Worm (Caenorhabditis elegans) whole organism, L4 larva: ENCODE results near the gene F21H12.3.

ENCODE experiments used
- F49E8.2 ChIP-seq: sonication (generic microtip); optimal IDR thresholded peaks from 2 replicates; lab custom pipeline; 2016; ENCODE audit warnings: missing compliant biosample characterization, mild to moderate bottlenecking, missing genetic modification characterization, borderline replicate concordance
- T20F7.1 ChIP-seq: fragments of 200-800 bp; sonication (Bioruptor generic); optimal IDR thresholded peaks from 2 replicates; lab custom pipeline; 2018; ENCODE audit warnings: mild to moderate bottlenecking, missing genetic modification characterization, missing compliant biosample characterization
- Y48G9A.11 ChIP-seq: fragments of 200-800 bp; sonication (Bioruptor generic); IDR thresholded peaks from 2 replicates; pipeline ENCODE4 v1.3.6; 2022; ENCODE audit warnings: missing genetic modification reagents, missing genetic modification characterization, missing compliant biosample characterization
- Y5F2A.4 ChIP-seq: fragments of 200-800 bp; sonication (Bioruptor generic); optimal IDR thresholded peaks from 2 replicates; lab custom pipeline; 2018; ENCODE audit warnings: mild to moderate bottlenecking, missing genetic modification characterization, missing compliant biosample characterization
- Y75B8A.6 ChIP-seq: fragments of 200-800 bp; sonication (Bioruptor generic); IDR thresholded peaks from 2 replicates; pipeline ENCODE4 v1.3.6; 2022; ENCODE audit warnings: missing genetic modification reagents, missing genetic modification characterization, missing compliant biosample characterization
- ZK337.2 ChIP-seq: fragments of 200-800 bp; sonication (Bioruptor generic); IDR thresholded peaks from 2 replicates; pipeline ENCODE4 v1.3.6; 2022; ENCODE audit warnings: missing genetic modification reagents, missing genetic modification characterization, missing compliant biosample characterization
- ZK546.5 ChIP-seq, 2 experiments: sonication (generic microtip); optimal IDR thresholded peaks; 2 replicates each; lab custom pipeline; 2017; ENCODE audit warnings: missing biosample characterization in 2 of 2, missing genetic modification characterization in 2 of 2
- aly-2 ChIP-seq: sonication (generic microtip); optimal IDR thresholded peaks from 2 replicates; lab custom pipeline; 2018; ENCODE audit warnings: missing biosample characterization, missing genetic modification characterization
- ama-1 ChIP-seq: fragments of 150-350 bp; optimal IDR thresholded peaks from 2 replicates; lab custom pipeline; 2014; ENCODE audit warnings: inconsistent platforms, mixed read lengths
- arid-1 ChIP-seq: fragments of 200-800 bp; sonication (Bioruptor generic); conservative IDR thresholded peaks from 2 replicates; pipeline ENCODE4 v1.3.6; 2022; ENCODE audit warnings: missing genetic modification reagents, missing genetic modification characterization, missing compliant biosample characterization
- ceh-28 ChIP-seq: fragments of 150-350 bp; optimal IDR thresholded peaks from 2 replicates; lab custom pipeline; 2014; ENCODE audit warnings: missing biosample characterization, missing genetic modification reagents, missing genetic modification characterization
- ceh-44 ChIP-seq: fragments of 200-800 bp; sonication (Bioruptor generic); IDR thresholded peaks from 2 replicates; pipeline ENCODE4 v1.3.6; 2022; ENCODE audit warnings: missing genetic modification reagents, missing genetic modification characterization, missing compliant biosample characterization
- ceh-62 ChIP-seq: sonication (generic microtip); optimal IDR thresholded peaks from 2 replicates; lab custom pipeline; 2017; ENCODE audit warnings: missing biosample characterization, missing genetic modification characterization
- ceh-82 ChIP-seq: sonication (generic microtip); optimal IDR thresholded peaks from 2 replicates; lab custom pipeline; 2017; ENCODE audit warnings: missing biosample characterization, missing genetic modification characterization
- cey-2 ChIP-seq: sonication (generic microtip); optimal IDR thresholded peaks from 3 replicates; lab custom pipeline; 2017; ENCODE audit warnings: missing genetic modification characterization, mild to moderate bottlenecking, missing compliant biosample characterization, antibody characterized with exemption, borderline replicate concordance; ENCODE audit not compliant: insufficient read depth
- daf-16 ChIP-seq, 3 experiments: sonication (generic microtip); optimal IDR thresholded peaks; 2 replicates each; lab custom pipeline; 2016 to 2017; ENCODE audit warnings: missing genetic modification characterization in 3 of 3, missing genetic modification reagents in 3 of 3, mild to moderate bottlenecking in 2 of 3, missing compliant biosample characterization in 2 of 3, missing biosample characterization in 1 of 3, moderate library complexity in 1 of 3
- daf-8 ChIP-seq: fragments of 200-800 bp; sonication (Bioruptor generic); IDR thresholded peaks from 2 replicates; pipeline ENCODE4 v1.3.6; 2022; ENCODE audit warnings: missing genetic modification characterization, missing compliant biosample characterization
- dve-1 ChIP-seq: sonication (generic microtip); optimal IDR thresholded peaks from 2 replicates; lab custom pipeline; 2017; ENCODE audit warnings: antibody characterized with exemption, mild to moderate bottlenecking, missing genetic modification characterization, missing compliant biosample characterization; ENCODE audit not compliant: insufficient read depth
- egl-43 ChIP-seq: fragments of 200-800 bp; sonication (Bioruptor generic); IDR thresholded peaks from 2 replicates; pipeline ENCODE4 v1.3.6; 2022; ENCODE audit warnings: missing genetic modification reagents, missing genetic modification characterization, missing compliant biosample characterization
- hif-1 ChIP-seq, 2 experiments: sonication (generic microtip); optimal IDR thresholded peaks; 2 replicates each; lab custom pipeline; 2016 to 2017; ENCODE audit warnings: missing compliant biosample characterization in 2 of 2, missing genetic modification characterization in 2 of 2, missing genetic modification reagents in 2 of 2, missing genotype in 2 of 2, mild to moderate bottlenecking in 1 of 2
- hlh-11 ChIP-seq: fragments of 200-800 bp; sonication (Bioruptor generic); optimal IDR thresholded peaks from 2 replicates; lab custom pipeline; 2018; ENCODE audit warnings: mild to moderate bottlenecking, missing genetic modification characterization, missing compliant biosample characterization
- hlh-30 ChIP-seq: sonication (generic microtip); optimal IDR thresholded peaks from 2 replicates; lab custom pipeline; 2017; ENCODE audit warnings: antibody characterized with exemption, mild to moderate bottlenecking, missing genetic modification characterization, missing compliant biosample characterization; ENCODE audit not compliant: insufficient read depth
- hmg-1.1 ChIP-seq: fragments of 200-800 bp; sonication (Bioruptor generic); IDR thresholded peaks from 2 replicates; pipeline ENCODE4 v1.3.6; 2022; ENCODE audit warnings: missing genetic modification reagents, missing genetic modification characterization, missing compliant biosample characterization
- lin-1 ChIP-seq: fragments of 200-800 bp; sonication (Bioruptor generic); IDR thresholded peaks from 2 replicates; pipeline ENCODE4 v1.3.6; 2022; ENCODE audit warnings: missing genetic modification reagents, missing genetic modification characterization, missing compliant biosample characterization
- lin-15B ChIP-seq: fragments of 150-350 bp; sonication (generic microtip); optimal IDR thresholded peaks from 3 replicates; lab custom pipeline; 2014; ENCODE audit warnings: missing biosample characterization, missing genetic modification characterization
- lin-29 ChIP-seq: fragments of 200-800 bp; sonication (Bioruptor generic); IDR thresholded peaks from 2 replicates; pipeline ENCODE4 v1.3.6; 2022; ENCODE audit warnings: missing genetic modification reagents, missing genetic modification characterization, missing compliant biosample characterization
- lir-3 ChIP-seq: sonication (generic microtip); optimal IDR thresholded peaks from 2 replicates; lab custom pipeline; 2016; ENCODE audit warnings: mild to moderate bottlenecking, missing genetic modification characterization, missing compliant biosample characterization
- lsy-2 ChIP-seq, 2 experiments: fragments of 150-350 bp in 1 of 2; sonication (generic microtip) in 1 of 2; optimal IDR thresholded peaks; 2 replicates each; lab custom pipeline; 2014 to 2017; ENCODE audit warnings: missing biosample characterization in 2 of 2, missing genetic modification characterization in 2 of 2
- madf-9 ChIP-seq: fragments of 200-800 bp; sonication (Bioruptor generic); conservative IDR thresholded peaks from 2 replicates; pipeline ENCODE4 v1.3.6; 2022; ENCODE audit warnings: missing genetic modification reagents, missing genetic modification characterization, missing compliant biosample characterization
- mdl-1 ChIP-seq, 2 experiments: fragments of 150-350 bp in 1 of 2; sonication (generic microtip) in 1 of 2; optimal IDR thresholded peaks; 2 replicates each; lab custom pipeline; 2014 to 2017; ENCODE audit warnings: missing biosample characterization in 2 of 2, missing genetic modification characterization in 2 of 2
- mes-2 ChIP-seq: sonication (generic microtip); optimal IDR thresholded peaks from 2 replicates; lab custom pipeline; 2016; ENCODE audit warnings: missing genotype, mild to moderate bottlenecking, missing genetic modification characterization, missing compliant biosample characterization; ENCODE audit not compliant: poor library complexity, severe bottlenecking
- nhr-10 ChIP-seq: fragments of 150-350 bp; optimal IDR thresholded peaks from 2 replicates; lab custom pipeline; 2014; ENCODE audit warnings: missing biosample characterization, missing genetic modification characterization
- nhr-111 ChIP-seq: fragments of 200-800 bp; sonication (Bioruptor generic); optimal IDR thresholded peaks from 2 replicates; lab custom pipeline; 2018; ENCODE audit warnings: mild to moderate bottlenecking, missing genetic modification characterization, missing compliant biosample characterization
- nhr-25 ChIP-seq: sonication (generic microtip); optimal IDR thresholded peaks from 2 replicates; lab custom pipeline; 2017; ENCODE audit warnings: missing genetic modification characterization, mild to moderate bottlenecking, missing compliant biosample characterization, antibody characterized with exemption, moderate library complexity, borderline replicate concordance; ENCODE audit not compliant: insufficient read depth
- nhr-41 ChIP-seq: fragments of 200-800 bp; sonication (Bioruptor generic); IDR thresholded peaks from 2 replicates; pipeline ENCODE4 v1.3.6; 2022; ENCODE audit warnings: missing genetic modification reagents, missing genetic modification characterization, missing compliant biosample characterization
- nhr-42 ChIP-seq: fragments of 200-800 bp; sonication (Bioruptor generic); IDR thresholded peaks from 2 replicates; pipeline ENCODE4 v1.3.6; 2022; ENCODE audit warnings: missing genetic modification characterization, missing compliant biosample characterization
- nhr-77 ChIP-seq: fragments of 150-350 bp; optimal IDR thresholded peaks from 2 replicates; lab custom pipeline; 2014; ENCODE audit warnings: missing biosample characterization, missing genetic modification characterization
- pqm-1 ChIP-seq: sonication (generic microtip); optimal IDR thresholded peaks from 2 replicates; lab custom pipeline; 2017; ENCODE audit warnings: missing biosample characterization, missing genetic modification characterization
- rbr-2 ChIP-seq: sonication (generic microtip); optimal IDR thresholded peaks from 2 replicates; lab custom pipeline; 2016; ENCODE audit warnings: missing genotype, missing genetic modification characterization, missing compliant biosample characterization
- sdz-12 ChIP-seq: fragments of 200-800 bp; sonication (Bioruptor generic); optimal IDR thresholded peaks from 2 replicates; lab custom pipeline; 2018; ENCODE audit warnings: mild to moderate bottlenecking, missing genetic modification characterization, missing compliant biosample characterization
- set-16 ChIP-seq: fragments of 200-800 bp; sonication (Bioruptor generic); IDR thresholded peaks from 2 replicates; pipeline ENCODE4 v1.3.6; 2022; ENCODE audit warnings: missing genetic modification reagents, missing genetic modification characterization, missing compliant biosample characterization
- spr-1 ChIP-seq: sonication (generic microtip); optimal IDR thresholded peaks from 2 replicates; lab custom pipeline; 2016; ENCODE audit warnings: mild to moderate bottlenecking, missing genetic modification characterization, missing compliant biosample characterization
- unc-39 ChIP-seq: sonication (generic microtip); optimal IDR thresholded peaks from 2 replicates; lab custom pipeline; 2017; ENCODE audit warnings: missing biosample characterization, missing genetic modification characterization
- unc-62 ChIP-seq, 3 experiments: fragments of 150-350 bp in 1 of 3; sonication (generic microtip); optimal IDR thresholded peaks in 2 of 3; peaks in 1 of 3; 1 replicate in 1 of 3; 2 replicates in 2 of 3; lab custom pipeline; 2014 to 2017; ENCODE audit warnings: missing biosample characterization in 3 of 3, missing genetic modification characterization in 3 of 3, missing genetic modification reagents in 3 of 3, missing genotype in 1 of 3
- vab-7 ChIP-seq: fragments of 200-800 bp; sonication (Bioruptor generic); IDR thresholded peaks from 2 replicates; pipeline ENCODE4 v1.3.6; 2022; ENCODE audit warnings: missing genetic modification reagents, missing genetic modification characterization, missing compliant biosample characterization
- zip-2 ChIP-seq: fragments of 150-350 bp; optimal IDR thresholded peaks from 2 replicates; lab custom pipeline; 2014; ENCODE audit warnings: missing biosample characterization, missing genetic modification characterization
- ztf-11 ChIP-seq: fragments of 150-350 bp; optimal IDR thresholded peaks from 2 replicates; lab custom pipeline; 2014; ENCODE audit warnings: missing biosample characterization, missing genetic modification characterization
- ztf-7 ChIP-seq: fragments of 150-350 bp; optimal IDR thresholded peaks from 2 replicates; lab custom pipeline; 2014; ENCODE audit warnings: missing biosample characterization, missing genetic modification characterization

The F21H12.3 gene

DNA sequence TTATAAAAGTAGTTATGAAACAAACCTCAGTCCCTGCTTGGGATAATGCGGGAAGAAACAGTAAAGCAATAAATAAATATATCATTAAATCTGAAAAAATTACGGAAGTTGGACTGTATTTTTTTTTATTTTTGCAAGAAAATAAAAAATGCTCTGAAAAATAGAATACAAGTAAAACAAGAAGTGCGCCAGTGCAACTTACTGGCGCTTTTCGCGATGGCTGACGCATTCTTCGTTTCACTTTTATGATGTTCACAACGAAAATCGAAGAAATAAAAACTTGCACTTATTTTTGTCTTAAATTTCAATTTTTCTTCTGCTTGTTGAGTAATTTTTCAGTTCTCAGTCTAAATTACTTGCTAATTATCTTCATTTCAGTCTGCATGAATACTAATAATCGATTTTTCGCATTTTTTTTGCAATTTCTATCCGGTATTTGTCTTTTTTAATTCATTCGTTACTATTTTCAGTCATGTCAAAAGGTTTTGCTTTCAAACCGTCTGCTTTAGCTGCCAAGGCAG is 35.0 kb upstream of the F21H12.3 start, which contains the start of the genes R12C12.6 and ran-5 (continued):
- 0 out of 2 replicates have a peak, but pooled peaks have one; percentile 37 for TF ChIP-seq madf-9 (GFP tag; lab: Robert Waterston, UW)
- peak in 1 of 2 experiments; percentile 42 for TF ChIP-seq unc-62 (GFP tag; optimal IDR thresholded peaks at IDR 0.05 in 1 of 2; lab: Kevin White, UChicago)
- TF ChIP-seq unc-62 (tag; optimal IDR thresholded peaks at IDR 0.05; lab: Kevin White, UChicago), result no peak
- TF ChIP-seq mdl-1 (tag; optimal IDR thresholded peaks at IDR 0.05; lab: Kevin White, UChicago), result peak in 1 of 2 experiments; percentile 9
- TF ChIP-seq vab-7, result no peak
- no peak for TF ChIP-seq lin-15B (tag; lab: Kevin White, UChicago)
- TF ChIP-seq ceh-62 (tag; lab: Kevin White, UChicago), result no peak
- TF ChIP-seq rbr-2 (tag; lab: Kevin White, UChicago), result peak; percentile 86
- no peak for TF ChIP-seq sdz-12 (GFP tag; lab: Kevin White, UChicago)
- TF ChIP-seq nhr-42 (GFP tag; lab: Robert Waterston, UW), result peak; percentile 71; the same call in 1 of the 2 replicates
- peak; percentile 74 for TF ChIP-seq spr-1 (tag; lab: Kevin White, UChicago)
- peak; percentile 75 for TF ChIP-seq ztf-7 (tag; lab: Kevin White, UChicago)
- peak; percentile 66 for TF ChIP-seq hmg-1.1 (GFP tag; lab: Robert Waterston, UW)
- TF ChIP-seq lin-1 (GFP tag; lab: Robert Waterston, UW), result no peak
- TF ChIP-seq daf-8 (GFP tag; lab: Robert Waterston, UW), result no peak
- no peak for TF ChIP-seq ama-1 (lab: Kevin White, UChicago)
- no peak for TF ChIP-seq ceh-82 (tag; lab: Kevin White, UChicago)
- no peak for TF ChIP-seq ZK546.5 (tag; optimal IDR thresholded peaks at IDR 0.05; lab: Kevin White, UChicago)
- TF ChIP-seq nhr-77 (tag; lab: Kevin White, UChicago), result peak; percentile 32
- 0 out of 2 replicates have a peak, but pooled peaks have one; percentile 34 for TF ChIP-seq lin-29
- TF ChIP-seq hlh-11 (tag; lab: Kevin White, UChicago), result peak; percentile 68
- peak in 1 of 2 experiments; percentile 46 for TF ChIP-seq daf-16 (GFP tag; optimal IDR thresholded peaks at IDR 0.05; lab: Kevin White, UChicago)
- peak; percentile 68 for TF ChIP-seq daf-16 (tag; optimal IDR thresholded peaks at IDR 0.05; lab: Kevin White, UChicago)
- 0 out of 2 replicates have a peak, but pooled peaks have one; percentile 53 for TF ChIP-seq ZK337.2
- no peak for TF ChIP-seq unc-39 (tag; lab: Kevin White, UChicago)
- TF ChIP-seq T20F7.1, result peak; percentile 79
- TF ChIP-seq nhr-111 (GFP tag; lab: Kevin White, UChicago), result no peak
- TF ChIP-seq ceh-44, result no peak
- TF ChIP-seq Y75B8A.6 (GFP tag; lab: Robert Waterston, UW), result no peak
- peak in 1 of 2 experiments; percentile 92 for TF ChIP-seq lsy-2 (tag; optimal IDR thresholded peaks at IDR 0.05; lab: Kevin White, UChicago)
- TF ChIP-seq egl-43, result no peak
- TF ChIP-seq set-16 (GFP tag; lab: Robert Waterston, UW), result no peak
- TF ChIP-seq nhr-10 (tag; lab: Kevin White, UChicago), result no peak
- no peak for TF ChIP-seq Y48G9A.11 (GFP tag; lab: Robert Waterston, UW)
- peak; percentile 32 for TF ChIP-seq pqm-1
- TF ChIP-seq lir-3 (tag; lab: Kevin White, UChicago), result peak; percentile 27
- no peak for TF ChIP-seq hif-1 (tag; optimal IDR thresholded peaks at IDR 0.05; lab: Kevin White, UChicago)
- no peak for TF ChIP-seq ztf-11 (tag; lab: Kevin White, UChicago)
- no peak for TF ChIP-seq cey-2 (tag; lab: Kevin White, UChicago)
- peak; percentile 71 for TF ChIP-seq hlh-30 (tag; lab: Kevin White, UChicago)
- no peak for TF ChIP-seq Y5F2A.4 (GFP tag; lab: Kevin White, UChicago)
- TF ChIP-seq arid-1 (GFP tag; lab: Robert Waterston, UW), result peak; percentile 71; the same call in 1 of the 2 replicates
- TF ChIP-seq dve-1, result peak; percentile 78
- peak; percentile 63 for TF ChIP-seq F49E8.2 (tag; lab: Kevin White, UChicago)
- peak; percentile 9 for TF ChIP-seq zip-2 (tag; lab: Kevin White, UChicago)
- TF ChIP-seq mes-2 (tag; lab: Kevin White, UChicago), result peak; percentile 94
- no peak for TF ChIP-seq ceh-28 (tag; lab: Kevin White, UChicago)
- no peak for TF ChIP-seq nhr-25 (tag; lab: Kevin White, UChicago)
- no peak for TF ChIP-seq nhr-41
- TF ChIP-seq aly-2 (tag; lab: Kevin White, UChicago), result no peak
